Fruit fly (Drosophila melanogaster): ENCODE measurements around the gene CG31251.

CG31251 gene

DNA sequence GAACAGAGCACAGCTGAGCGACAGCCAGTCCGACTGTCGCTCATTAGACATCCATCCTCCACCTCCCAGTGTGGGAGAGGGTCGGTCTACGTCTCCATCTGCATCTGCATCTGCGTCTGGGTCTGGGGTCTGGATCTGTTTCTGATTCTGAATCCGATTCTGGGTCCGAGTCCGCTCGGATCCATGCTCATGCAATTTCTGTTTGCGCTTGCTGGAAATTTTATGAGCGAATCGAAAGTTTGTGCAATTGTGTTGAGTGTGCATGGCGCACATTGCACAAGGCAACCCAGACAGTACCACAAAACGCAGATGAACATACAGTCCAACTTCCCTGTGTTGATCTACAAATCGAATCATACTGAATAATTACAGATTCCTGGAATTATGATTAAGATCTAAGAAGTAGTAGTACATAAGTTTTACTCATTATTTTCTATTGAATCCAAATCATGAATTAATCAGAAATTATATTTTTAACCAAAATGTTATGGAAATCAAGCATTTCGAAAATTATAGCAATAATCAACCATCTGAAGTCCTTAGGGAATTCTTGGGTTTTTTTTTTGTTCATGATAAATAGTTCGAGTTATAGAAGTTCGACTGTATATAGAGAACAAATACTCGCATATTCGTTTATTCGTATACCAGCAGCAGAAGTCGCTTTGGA is 18.4 kb upstream of the CG31251 start (continued):
- TF ChIP-seq CG5245 (GFP tag; optimal IDR thresholded peaks at IDR 0.05) (no peak), D19A (tag; optimal IDR thresholded peaks at IDR 0.05) (peak; percentile 0), stwl (tag; optimal IDR thresholded peaks at IDR 0.05) (no peak), gt (GFP tag; IDR thresholded peaks at IDR 0.05) (no peak), CG18476 (GFP tag; optimal IDR thresholded peaks at IDR 0.05) (no peak), Deaf1 (tag; optimal IDR thresholded peaks at IDR 0.05) (no peak), Fer1 (GFP tag; optimal IDR thresholded peaks at IDR 0.05) (no peak), E2f2 (GFP tag; IDR thresholded peaks at IDR 0.05) (no peak), Dbx (GFP tag; IDR thresholded peaks at IDR 0.05) (no peak), sc (optimal IDR thresholded peaks at IDR 0.05) (no peak), sc (GFP tag; optimal IDR thresholded peaks at IDR 0.05) (no peak), wdn (GFP tag; IDR thresholded peaks at IDR 0.05) (no peak), CG11093 (GFP tag; IDR thresholded peaks at IDR 0.05) (no peak), eve (GFP tag; optimal IDR thresholded peaks at IDR 0.05) (no peak), insv (GFP tag; optimal IDR thresholded peaks at IDR 0.05) (no peak), fu2 (GFP tag; optimal IDR thresholded peaks at IDR 0.05) (no peak), CG34376 (GFP tag; optimal IDR thresholded peaks at IDR 0.05) (no peak), CG7556 (GFP tag; optimal IDR thresholded peaks at IDR 0.05) (no peak), jigr1 (GFP tag; IDR thresholded peaks at IDR 0.05) (no peak), C15 (GFP tag; IDR thresholded peaks at IDR 0.05) (no peak), Aef1 (GFP tag; IDR thresholded peaks at IDR 0.05) (no peak), CG3995 (GFP tag; optimal IDR thresholded peaks at IDR 0.05) (no peak), HLHmδ (GFP tag; optimal IDR thresholded peaks at IDR 0.05) (no peak), HLH4C (GFP tag; IDR thresholded peaks at IDR 0.05; ENCODE audit: partially characterized antibody) (no peak), CG9437 (GFP tag; optimal IDR thresholded peaks at IDR 0.05) (no peak), ap (GFP tag; IDR thresholded peaks at IDR 0.05) (no peak), CG18619 (GFP tag; optimal IDR thresholded peaks at IDR 0.05) (no peak), Sox100B (GFP tag; optimal IDR thresholded peaks at IDR 0.05) (peak; percentile 27), hth (optimal IDR thresholded peaks at IDR 0.05) (no peak), sug (tag; optimal IDR thresholded peaks at IDR 0.05) (no peak), CG6854 (GFP tag; optimal IDR thresholded peaks at IDR 0.05) (no peak), CG32767 (GFP tag; IDR thresholded peaks at IDR 0.05) (no peak), CG1792 (GFP tag; optimal IDR thresholded peaks at IDR 0.05) (no peak), Oaz (GFP tag; IDR thresholded peaks at IDR 0.05) (no peak), Camta (GFP tag; optimal IDR thresholded peaks at IDR 0.05) (no peak), lola (GFP tag; optimal IDR thresholded peaks at IDR 0.05) (no peak), twi (tag; optimal IDR thresholded peaks at IDR 0.05) (no peak), CG14860 (GFP tag; IDR thresholded peaks at IDR 0.05; ENCODE audit: partially characterized antibody) (no peak), GATAe (GFP tag; conservative IDR thresholded peaks at IDR 0.05) (no peak), esg (GFP tag; conservative IDR thresholded peaks at IDR 0.05) (no peak), CTCF (GFP tag; optimal IDR thresholded peaks at IDR 0.05) (no peak), HmgZ (tag; optimal IDR thresholded peaks at IDR 0.05) (no peak), tna (GFP tag; IDR thresholded peaks at IDR 0.05; ENCODE audit: partially characterized antibody) (no peak), CG4820 (GFP tag; optimal IDR thresholded peaks at IDR 0.05) (no peak), CG6765 (GFP tag; optimal IDR thresholded peaks at IDR 0.05) (no peak), so (GFP tag; IDR thresholded peaks at IDR 0.05) (no peak), jing (GFP tag; optimal IDR thresholded peaks at IDR 0.05) (no peak), stc (GFP tag; IDR thresholded peaks at IDR 0.05) (no peak), nerfin-1 (tag; optimal IDR thresholded peaks at IDR 0.05) (no peak), knrl (GFP tag; IDR thresholded peaks at IDR 0.05; ENCODE audit: partially characterized antibody) (no peak), CG17829 (tag; optimal IDR thresholded peaks at IDR 0.05) (no peak), Hsf (GFP tag; optimal IDR thresholded peaks at IDR 0.05) (no peak), az2 (GFP tag; optimal IDR thresholded peaks at IDR 0.05) (no peak)
